Worm (Caenorhabditis elegans): ENCODE measurements around the gene ZK84.2.

The ZK84.2 gene

DNA sequence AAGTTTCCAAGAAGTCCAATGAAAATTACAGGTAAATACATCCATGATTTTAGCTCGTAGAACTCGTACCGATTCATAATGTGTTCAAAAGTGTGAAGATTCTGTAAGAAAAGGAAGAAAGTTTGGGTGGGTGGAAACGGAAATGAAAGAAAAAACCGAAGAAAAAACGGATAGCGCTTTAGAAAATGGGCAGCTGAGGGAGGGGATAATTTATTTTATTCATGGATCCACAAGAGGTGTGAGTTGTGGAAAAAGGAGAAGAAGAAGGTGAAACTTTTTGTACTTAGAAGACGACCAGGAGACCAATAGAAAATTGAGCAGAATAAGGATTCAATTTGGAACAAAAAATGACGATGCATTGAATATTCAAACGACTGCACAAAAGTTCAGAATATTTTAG is 16.9 kb downstream of the ZK84.2 start, which contains the start of gene frpr-16:
TSS of gene frpr-16 (minus strand) at position 101 of the 400 bp plus-strand sequence.
- no peak for TF ChIP-seq C16A3.4 (tag; optimal IDR thresholded peaks at IDR 0.05)
- TF ChIP-seq lin-35 (GFP tag; optimal IDR thresholded peaks at IDR 0.05) = no peak
- no peak for TF ChIP-seq nhr-28 (tag; optimal IDR thresholded peaks at IDR 0.05)
- no peak for TF ChIP-seq nhr-19 (GFP tag; conservative IDR thresholded peaks at IDR 0.05)
- no peak for TF ChIP-seq ces-1 (GFP tag; optimal IDR thresholded peaks at IDR 0.05)
- no peak for TF ChIP-seq lir-3 (tag; optimal IDR thresholded peaks at IDR 0.05; ENCODE audit: poor library complexity)
- TF ChIP-seq lin-15B (tag; optimal IDR thresholded peaks at IDR 0.05) = no peak
- no peak for TF ChIP-seq irx-1 (tag; optimal IDR thresholded peaks at IDR 0.05)
- TF ChIP-seq fkh-4 (tag; optimal IDR thresholded peaks at IDR 0.05; ENCODE audit: borderline replicate concordance) = no peak
- TF ChIP-seq skn-1 (tag; optimal IDR thresholded peaks at IDR 0.05) = no peak
- TF ChIP-seq lsy-2 (tag; optimal IDR thresholded peaks at IDR 0.05) = no peak
- no peak for TF ChIP-seq isw-1 (GFP tag; IDR thresholded peaks at IDR 0.05)
- no peak for TF ChIP-seq dsc-1 (tag; optimal IDR thresholded peaks at IDR 0.05)
- no peak for TF ChIP-seq grh-1 (GFP tag; IDR thresholded peaks at IDR 0.05)
- TF ChIP-seq elt-3 (tag; optimal IDR thresholded peaks at IDR 0.05) = no peak
- no peak for TF ChIP-seq ceh-88 (GFP tag; IDR thresholded peaks at IDR 0.05)
- TF ChIP-seq C04F5.9 (tag; optimal IDR thresholded peaks at IDR 0.05) = no peak
- TF ChIP-seq lin-14 (GFP tag; optimal IDR thresholded peaks at IDR 0.05) = no peak
- TF ChIP-seq zip-4 (GFP tag; optimal IDR thresholded peaks at IDR 0.05) = no peak
- TF ChIP-seq nhr-12 (tag; optimal IDR thresholded peaks at IDR 0.05) = no peak

DNA sequence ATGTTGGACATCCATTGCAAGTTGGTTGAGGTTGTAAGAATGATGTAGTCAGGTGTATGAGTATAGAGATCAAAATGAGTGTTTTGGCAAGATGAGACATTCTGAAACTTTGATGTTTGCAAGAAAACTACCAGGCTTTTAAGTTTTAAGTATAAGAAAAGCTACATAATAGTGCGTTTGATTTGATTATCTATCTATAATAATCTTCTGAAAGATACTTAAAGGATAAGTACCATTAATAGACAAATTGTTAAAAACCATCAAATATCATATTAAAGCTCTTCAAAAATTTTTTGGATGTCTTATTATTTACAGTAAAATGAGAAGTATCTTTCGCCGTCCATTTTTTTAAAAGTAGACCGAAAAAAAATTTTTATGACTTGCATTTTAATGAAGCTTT is 29.0 kb downstream of the ZK84.2 start, which contains the start of gene R12C12.10:
TSS of gene R12C12.10 (minus strand) at position 101 of the 400 bp plus-strand sequence.
- TF ChIP-seq C34B4.2 (tag; optimal IDR thresholded peaks at IDR 0.05) = no peak
- no peak for TF ChIP-seq Y116A8C.19 (tag; optimal IDR thresholded peaks at IDR 0.05; ENCODE audit: borderline replicate concordance)
- TF ChIP-seq ceh-8 (GFP tag; optimal IDR thresholded peaks at IDR 0.05) = no peak
- TF ChIP-seq dpl-1 (GFP tag; optimal IDR thresholded peaks at IDR 0.05) = no peak
- no peak for TF ChIP-seq sox-4 (tag; optimal IDR thresholded peaks at IDR 0.05)
- TF ChIP-seq nhr-90 (tag; optimal IDR thresholded peaks at IDR 0.05; ENCODE audit: poor library complexity) = no peak
- no peak for TF ChIP-seq fkh-4 (tag; optimal IDR thresholded peaks at IDR 0.05; ENCODE audit: borderline replicate concordance)
- no peak for TF ChIP-seq ztf-11 (tag; optimal IDR thresholded peaks at IDR 0.05)

DNA sequence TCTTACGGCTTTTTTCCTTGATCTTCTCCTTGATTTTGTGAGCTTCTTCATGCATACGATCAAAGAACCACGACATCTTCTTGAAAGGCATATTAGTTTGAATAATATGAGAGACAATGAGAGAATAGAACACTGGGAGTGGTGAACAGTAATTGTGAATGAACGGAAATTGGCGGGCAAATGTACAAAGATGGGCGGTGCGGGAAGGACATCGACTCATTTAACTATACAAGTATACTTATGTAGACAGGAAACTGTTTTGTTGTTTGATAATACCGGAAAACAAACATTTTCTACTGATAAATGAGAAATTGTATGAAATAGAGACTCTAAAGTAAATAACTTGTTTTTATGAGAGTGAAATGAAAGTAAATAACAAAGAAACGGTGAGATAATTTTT is 30.9 kb downstream of the ZK84.2 start, which contains the start of gene R12C12.5:
TSS of gene R12C12.5 (minus strand) at position 101 of the 400 bp plus-strand sequence.
- TF ChIP-seq snpc-4 (tag; optimal IDR thresholded peaks at IDR 0.05) (no peak), Y116A8C.19 (tag; optimal IDR thresholded peaks at IDR 0.05; ENCODE audit: borderline replicate concordance) (no peak), xbp-1 (tag; optimal IDR thresholded peaks at IDR 0.05) (no peak), pax-3 (tag; optimal IDR thresholded peaks at IDR 0.05) (no peak), nhr-47 (tag; optimal IDR thresholded peaks at IDR 0.05) (no peak), blmp-1 (tag; optimal IDR thresholded peaks at IDR 0.05) (no peak), alr-1 (tag; optimal IDR thresholded peaks at IDR 0.05; ENCODE audit: borderline replicate concordance) (no peak)

DNA sequence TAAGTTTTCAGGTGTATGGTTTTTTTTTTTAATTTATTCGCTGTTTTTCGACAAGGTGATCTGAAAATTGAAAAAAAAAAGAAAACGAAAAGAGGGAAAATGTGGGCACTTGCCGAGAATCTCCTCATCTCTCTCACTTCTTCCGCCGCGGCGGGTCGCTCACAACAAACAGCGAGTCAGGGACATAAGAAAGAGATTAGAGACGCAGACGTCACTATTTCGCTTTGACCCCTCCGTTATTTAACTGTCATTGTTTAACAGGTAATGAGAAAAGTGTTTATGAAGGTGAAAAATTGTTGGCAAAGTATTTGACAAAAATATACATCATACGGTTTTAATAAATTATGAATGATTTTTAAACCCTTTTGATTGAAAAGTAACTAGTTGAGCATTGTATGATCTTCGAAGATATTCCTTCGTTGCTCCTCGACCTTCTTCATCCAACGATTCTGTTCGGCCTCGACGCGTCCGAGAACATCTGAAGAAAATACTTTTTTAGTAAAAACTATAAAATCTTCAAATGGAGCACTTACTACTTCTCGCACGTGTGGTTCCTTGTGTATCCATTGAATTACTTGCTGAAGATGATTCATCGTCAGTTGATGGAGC is 32.0 kb downstream of the ZK84.2 start:
- TF ChIP-seq nhr-85 (tag) (peak; percentile 65), mdl-1 (tag; optimal IDR thresholded peaks at IDR 0.05) (no peak), tbx-2 (tag; optimal IDR thresholded peaks at IDR 0.05) (peak; percentile 11), ceh-8 (GFP tag; optimal IDR thresholded peaks at IDR 0.05) (no peak), snu-23 (GFP tag; optimal IDR thresholded peaks at IDR 0.05) (peak; percentile 43), nhr-71 (tag; optimal IDR thresholded peaks at IDR 0.05) (peak; percentile 40), lin-14 (GFP tag; optimal IDR thresholded peaks at IDR 0.05) (peak; percentile 67), lsy-2 (tag; optimal IDR thresholded peaks at IDR 0.05) (peak in 1 of 2 experiments; percentile 45), blmp-1 (tag; optimal IDR thresholded peaks at IDR 0.05) (peak; percentile 93), nhr-47 (tag; optimal IDR thresholded peaks at IDR 0.05) (peak; percentile 33), nhr-20 (tag; optimal IDR thresholded peaks at IDR 0.05) (peak; percentile 22), isw-1 (GFP tag; IDR thresholded peaks at IDR 0.05) (no peak), C16A3.4 (tag; optimal IDR thresholded peaks at IDR 0.05) (no peak), sup-37 (GFP tag; optimal IDR thresholded peaks at IDR 0.05) (no peak), mep-1 (tag; optimal IDR thresholded peaks at IDR 0.05) (peak; percentile 52), pax-3 (tag; optimal IDR thresholded peaks at IDR 0.05) (no peak), rnt-1 (tag; optimal IDR thresholded peaks at IDR 0.05) (peak; percentile 27), nhr-84 (tag; optimal IDR thresholded peaks at IDR 0.05) (no peak), elt-3 (tag; optimal IDR thresholded peaks at IDR 0.05) (peak in 1 of 6 experiments; percentile 48), dpl-1 (GFP tag; optimal IDR thresholded peaks at IDR 0.05) (peak in 1 of 3 experiments; percentile 28), nhr-77 (tag; optimal IDR thresholded peaks at IDR 0.05) (peak; percentile 13), egl-27 (tag; optimal IDR thresholded peaks at IDR 0.05) (no peak)
